Fruit fly (Drosophila melanogaster): ENCODE data around the gene CG32655.

Gene CG32655

DNA sequence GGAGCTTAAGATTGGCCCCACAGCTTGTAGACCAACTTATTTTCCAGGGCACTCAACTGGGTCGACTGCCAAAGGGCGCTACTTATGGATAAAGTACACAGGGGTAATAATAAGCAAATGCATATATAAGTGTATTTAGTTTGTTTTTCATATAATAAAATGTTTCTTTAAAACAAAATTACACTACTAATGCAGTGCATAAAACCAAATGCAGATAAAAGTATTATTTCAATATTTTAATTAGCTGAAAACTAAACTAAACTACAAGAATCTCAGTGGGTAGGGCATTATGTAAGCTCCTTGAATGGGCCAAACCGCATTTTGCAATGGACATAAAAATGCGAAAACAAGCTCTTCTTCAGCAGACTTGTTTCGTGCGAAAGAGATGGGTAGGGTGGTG lies 3.8 kb upstream of the CG32655 start (continued):
- TF ChIP-seq CG31627 (GFP tag; optimal IDR thresholded peaks at IDR 0.05), result peak; percentile 46
- peak; percentile 29 for TF ChIP-seq vri (GFP tag; optimal IDR thresholded peaks at IDR 0.05)
- no peak for TF ChIP-seq CG7368 (GFP tag; optimal IDR thresholded peaks at IDR 0.05)
- TF ChIP-seq pdm3 (GFP tag; optimal IDR thresholded peaks at IDR 0.05), result peak; percentile 16
- TF ChIP-seq Sox15 (GFP tag; optimal IDR thresholded peaks at IDR 0.05), result no peak
- TF ChIP-seq fd85E (GFP tag; optimal IDR thresholded peaks at IDR 0.05), result no peak
- peak; percentile 75 for TF ChIP-seq svp (GFP tag)
- TF ChIP-seq CG4318 (GFP tag; optimal IDR thresholded peaks at IDR 0.05), result no peak
- no peak for TF ChIP-seq CG32006 (GFP tag; optimal IDR thresholded peaks at IDR 0.05)
- TF ChIP-seq fd59A (GFP tag; optimal IDR thresholded peaks at IDR 0.05), result no peak
- peak; percentile 28 for TF ChIP-seq OdsH (GFP tag; optimal IDR thresholded peaks at IDR 0.05)
- TF ChIP-seq net (GFP tag; optimal IDR thresholded peaks at IDR 0.05), result no peak
- TF ChIP-seq Hr39 (GFP tag; optimal IDR thresholded peaks at IDR 0.05), result peak; percentile 13
- TF ChIP-seq Eip75B (GFP tag; optimal IDR thresholded peaks at IDR 0.05), result peak; percentile 30
- no peak for TF ChIP-seq Eip93F (GFP tag; optimal IDR thresholded peaks at IDR 0.05)
- TF ChIP-seq eg (GFP tag; IDR thresholded peaks at IDR 0.05), result no peak
- TF ChIP-seq CG6854 (GFP tag; optimal IDR thresholded peaks at IDR 0.05), result no peak
- TF ChIP-seq esn (GFP tag; optimal IDR thresholded peaks at IDR 0.05), result peak; percentile 54
- TF ChIP-seq CG8119 (GFP tag; IDR thresholded peaks at IDR 0.05), result no peak
- no peak for TF ChIP-seq ss (GFP tag; optimal IDR thresholded peaks at IDR 0.05)
- peak; percentile 69 for TF ChIP-seq Met (GFP tag; optimal IDR thresholded peaks at IDR 0.05)
- TF ChIP-seq dsx (GFP tag; optimal IDR thresholded peaks at IDR 0.05; ENCODE audit: poor library complexity, severe bottlenecking), result no peak
- TF ChIP-seq Hr4 (GFP tag; optimal IDR thresholded peaks at IDR 0.05), result no peak
- TF ChIP-seq cyc (GFP tag; optimal IDR thresholded peaks at IDR 0.05), result peak; percentile 39
- peak; percentile 56 for TF ChIP-seq topi (GFP tag; optimal IDR thresholded peaks at IDR 0.05)
- TF ChIP-seq Gug (GFP tag; IDR thresholded peaks at IDR 0.05), result no peak
- TF ChIP-seq Ets96B (tag; optimal IDR thresholded peaks at IDR 0.05), result no peak
- TF ChIP-seq Hr38 (GFP tag; optimal IDR thresholded peaks at IDR 0.05), result no peak
- TF ChIP-seq CG16779 (tag; optimal IDR thresholded peaks at IDR 0.05), result no peak
- no peak for TF ChIP-seq CG8319 (GFP tag; optimal IDR thresholded peaks at IDR 0.05)
- no peak for TF ChIP-seq spab (GFP tag; optimal IDR thresholded peaks at IDR 0.05)
- TF ChIP-seq Sox102F (GFP tag; optimal IDR thresholded peaks at IDR 0.05), result no peak
- TF ChIP-seq Ets21C (GFP tag; optimal IDR thresholded peaks at IDR 0.05), result peak; percentile 30
- no peak for TF ChIP-seq CG1621 (tag; optimal IDR thresholded peaks at IDR 0.05)
- peak; percentile 54 for TF ChIP-seq Eip78C (GFP tag)
- peak; percentile 53 for TF ChIP-seq lz (GFP tag; optimal IDR thresholded peaks at IDR 0.05)
- no peak for TF ChIP-seq achi (GFP tag; optimal IDR thresholded peaks at IDR 0.05)
- no peak for TF ChIP-seq CG11294 (GFP tag; IDR thresholded peaks at IDR 0.05)
- TF ChIP-seq fkh (GFP tag; optimal IDR thresholded peaks at IDR 0.05), result no peak
- TF ChIP-seq Smox (GFP tag; optimal IDR thresholded peaks at IDR 0.05), result peak; percentile 42

DNA sequence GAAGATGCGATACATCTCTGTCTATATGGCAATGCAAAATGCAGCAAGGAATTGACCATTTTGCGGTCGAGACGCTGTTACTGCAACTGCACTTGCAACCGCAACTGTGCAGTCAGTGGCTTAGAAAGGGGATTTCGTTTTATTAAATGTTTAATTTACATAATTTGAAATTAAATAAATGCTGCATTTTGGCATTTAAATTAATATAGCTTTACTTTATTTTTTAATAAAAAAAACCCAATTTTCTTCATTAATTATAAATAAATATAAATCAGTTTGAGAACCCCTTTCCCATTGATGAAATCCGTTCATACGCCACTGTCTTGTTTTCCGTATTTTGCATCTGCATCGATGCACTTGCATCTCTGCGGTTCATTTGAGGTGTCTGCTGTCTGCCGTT lies 7.7 kb downstream of the CG32655 start:
- TF ChIP-seq net (GFP tag; optimal IDR thresholded peaks at IDR 0.05) (peak; percentile 2), CG8319 (GFP tag; optimal IDR thresholded peaks at IDR 0.05) (no peak), Ets96B (tag; optimal IDR thresholded peaks at IDR 0.05) (peak; percentile 32), CG11902 (GFP tag; optimal IDR thresholded peaks at IDR 0.05) (no peak), Ets21C (GFP tag; optimal IDR thresholded peaks at IDR 0.05) (no peak), CG8119 (GFP tag; IDR thresholded peaks at IDR 0.05) (peak; percentile 47; the same call in 2 of the 3 replicates), ss (GFP tag; optimal IDR thresholded peaks at IDR 0.05) (peak; percentile 30 to 40), spab (GFP tag; optimal IDR thresholded peaks at IDR 0.05) (peak; percentile 8), Hr38 (GFP tag; optimal IDR thresholded peaks at IDR 0.05) (no peak), CG9139 (GFP tag; optimal IDR thresholded peaks at IDR 0.05) (no peak), CG11294 (GFP tag; IDR thresholded peaks at IDR 0.05) (no peak), Smox (GFP tag; optimal IDR thresholded peaks at IDR 0.05) (no peak), Met (GFP tag; optimal IDR thresholded peaks at IDR 0.05) (peak; percentile 0), eg (GFP tag; IDR thresholded peaks at IDR 0.05) (0 out of 3 replicates have a peak, but pooled peaks have one; percentile 15), Hr39 (GFP tag; optimal IDR thresholded peaks at IDR 0.05) (no peak), vri (GFP tag; optimal IDR thresholded peaks at IDR 0.05) (no peak), Blimp-1 (GFP tag; optimal IDR thresholded peaks at IDR 0.05) (no peak), achi (GFP tag; optimal IDR thresholded peaks at IDR 0.05) (peak; percentile 22), CG10669 (GFP tag; optimal IDR thresholded peaks at IDR 0.05) (no peak), CG3919 (GFP tag; optimal IDR thresholded peaks at IDR 0.05) (no peak), Eip75B (GFP tag; optimal IDR thresholded peaks at IDR 0.05) (peak; percentile 14), fd85E (GFP tag; optimal IDR thresholded peaks at IDR 0.05) (no peak), lz (GFP tag; optimal IDR thresholded peaks at IDR 0.05) (no peak), dac (GFP tag; optimal IDR thresholded peaks at IDR 0.05) (no peak), CG1621 (tag; optimal IDR thresholded peaks at IDR 0.05) (no peak), fkh (GFP tag; optimal IDR thresholded peaks at IDR 0.05) (no peak), CG8632 (GFP tag; optimal IDR thresholded peaks at IDR 0.05) (no peak), CG3032 (tag; optimal IDR thresholded peaks at IDR 0.05) (peak; percentile 56), CG34406 (GFP tag; optimal IDR thresholded peaks at IDR 0.05) (peak; percentile 34), svp (GFP tag) (peak; percentile 51), cyc (GFP tag; optimal IDR thresholded peaks at IDR 0.05) (peak; percentile 4)

All from whole organism, prepupa.